Worm (Caenorhabditis elegans): ENCODE measurements around the gene T07D4.5.

ce11 chrII:8897244-8897643 is 13.1 kb upstream of the T07D4.5 start:
- TF ChIP-seq nhr-25 (tag; optimal IDR thresholded peaks at IDR 0.05; ENCODE audit: borderline replicate concordance, insufficient read depth) (no peak), snpc-4 (tag; optimal IDR thresholded peaks at IDR 0.05) (no peak), pqm-1 (tag; optimal IDR thresholded peaks at IDR 0.05) (no peak), jun-1 (tag; optimal IDR thresholded peaks at IDR 0.05) (no peak), fos-1 (tag; optimal IDR thresholded peaks at IDR 0.05) (no peak), spr-3 (GFP tag; optimal IDR thresholded peaks at IDR 0.05) (no peak), fkh-10 (GFP tag; optimal IDR thresholded peaks at IDR 0.05) (no peak), set-16 (GFP tag; IDR thresholded peaks at IDR 0.05) (no peak), ztf-7 (tag; optimal IDR thresholded peaks at IDR 0.05) (no peak)
